Worm (Caenorhabditis elegans) whole organism, L2 larva: ENCODE data around the gene pqn-8.

Experiments used
- C34F6.9 ChIP-seq: fragments of 150-350 bp; optimal IDR thresholded peaks from 2 replicates; lab custom pipeline; 2014; ENCODE audit warnings: missing biosample characterization, missing genetic modification characterization
- F13H6.1 ChIP-seq: sonication (generic microtip); optimal IDR thresholded peaks from 2 replicates; lab custom pipeline; 2016; ENCODE audit warnings: missing genetic modification characterization, missing compliant biosample characterization
- Y55F3AM.14 ChIP-seq: fragments of 200-800 bp; sonication (Bioruptor generic); optimal IDR thresholded peaks from 2 replicates; lab custom pipeline; 2018; ENCODE audit warnings: mild to moderate bottlenecking, missing genetic modification characterization, missing compliant biosample characterization
- ZK546.5 ChIP-seq: sonication (generic microtip); optimal IDR thresholded peaks from 2 replicates; lab custom pipeline; 2017; ENCODE audit warnings: missing biosample characterization, missing genetic modification characterization
- alr-1 ChIP-seq: fragments of 150-350 bp; optimal IDR thresholded peaks from 2 replicates; lab custom pipeline; 2014; ENCODE audit warnings: missing biosample characterization, missing genetic modification characterization
- ama-1 ChIP-seq: fragments of 150-350 bp; optimal IDR thresholded peaks from 2 replicates; lab custom pipeline; 2018; ENCODE audit warnings: inconsistent platforms
- blmp-1 ChIP-seq: sonication (generic microtip); optimal IDR thresholded peaks from 2 replicates; lab custom pipeline; 2017; ENCODE audit warnings: missing genetic modification characterization, mild to moderate bottlenecking, missing compliant biosample characterization, antibody characterized with exemption, moderate library complexity; ENCODE audit not compliant: insufficient read depth
- ceh-16 ChIP-seq: fragments of 150-350 bp; optimal IDR thresholded peaks from 2 replicates; lab custom pipeline; 2014; ENCODE audit warnings: missing biosample characterization, missing genetic modification characterization
- ceh-82 ChIP-seq: fragments of 150-350 bp; optimal IDR thresholded peaks from 2 replicates; lab custom pipeline; 2014; ENCODE audit warnings: missing biosample characterization, missing genetic modification characterization
- crh-2 ChIP-seq: sonication (generic microtip); optimal IDR thresholded peaks from 2 replicates; lab custom pipeline; 2017; ENCODE audit warnings: missing biosample characterization, missing genetic modification characterization
- egl-27 ChIP-seq: sonication (generic microtip); optimal IDR thresholded peaks from 3 replicates; lab custom pipeline; 2017; ENCODE audit warnings: missing biosample characterization, missing genetic modification reagents, missing genetic modification characterization
- fos-1 ChIP-seq: fragments of 150-350 bp; optimal IDR thresholded peaks from 2 replicates; lab custom pipeline; 2014; ENCODE audit warnings: missing biosample characterization, missing genetic modification characterization
- gmeb-1 ChIP-seq: fragments of 150-350 bp; optimal IDR thresholded peaks from 2 replicates; lab custom pipeline; 2014; ENCODE audit warnings: missing biosample characterization, missing genetic modification characterization
- lin-11 ChIP-seq: fragments of 150-350 bp; sonication (generic microtip); optimal IDR thresholded peaks from 2 replicates; lab custom pipeline; 2014; ENCODE audit warnings: missing biosample characterization, missing genetic modification characterization, inconsistent platforms, mixed read lengths
- lsy-2 ChIP-seq, 2 experiments: fragments of 150-350 bp in 1 of 2; sonication (generic microtip) in 1 of 2; optimal IDR thresholded peaks; 2 replicates each; lab custom pipeline; 2014 to 2017; ENCODE audit warnings: missing biosample characterization in 2 of 2, missing genetic modification characterization in 2 of 2
- mab-5 ChIP-seq: fragments of 150-350 bp; optimal IDR thresholded peaks from 2 replicates; lab custom pipeline; 2014; ENCODE audit warnings: missing biosample characterization, missing genetic modification characterization
- mdl-1 ChIP-seq, 2 experiments: fragments of 150-350 bp in 1 of 2; sonication (generic microtip) in 1 of 2; optimal IDR thresholded peaks; 2 replicates each; lab custom pipeline; 2017; ENCODE audit warnings: missing biosample characterization in 2 of 2, missing genetic modification characterization in 2 of 2
- nhr-12 ChIP-seq: fragments of 150-350 bp; optimal IDR thresholded peaks from 2 replicates; lab custom pipeline; 2014; ENCODE audit warnings: missing biosample characterization, missing genetic modification characterization
- nhr-129 ChIP-seq: fragments of 150-350 bp; optimal IDR thresholded peaks from 2 replicates; lab custom pipeline; 2014; ENCODE audit warnings: missing biosample characterization, missing genetic modification characterization
- nhr-21 ChIP-seq: fragments of 150-350 bp; optimal IDR thresholded peaks from 2 replicates; lab custom pipeline; 2014; ENCODE audit warnings: missing biosample characterization, missing genetic modification characterization
- nhr-23 ChIP-seq: fragments of 150-350 bp; optimal IDR thresholded peaks from 2 replicates; lab custom pipeline; 2014; ENCODE audit warnings: missing biosample characterization, missing genetic modification reagents, missing genetic modification characterization
- nhr-237 ChIP-seq: fragments of 150-350 bp; optimal IDR thresholded peaks from 2 replicates; lab custom pipeline; 2014; ENCODE audit warnings: missing biosample characterization, missing genetic modification characterization
- nhr-6 ChIP-seq: fragments of 150-350 bp; optimal IDR thresholded peaks from 2 replicates; lab custom pipeline; 2014; ENCODE audit warnings: missing biosample characterization, missing genetic modification characterization
- nhr-77 ChIP-seq: fragments of 150-350 bp; optimal IDR thresholded peaks from 2 replicates; lab custom pipeline; 2014; ENCODE audit warnings: missing biosample characterization, missing genetic modification characterization
- sem-4 ChIP-seq: fragments of 150-350 bp; optimal IDR thresholded peaks from 2 replicates; lab custom pipeline; 2014; ENCODE audit warnings: missing biosample characterization, missing genetic modification reagents, missing genetic modification characterization
- sma-3 ChIP-seq: sonication (generic microtip); optimal IDR thresholded peaks from 2 replicates; lab custom pipeline; 2016; ENCODE audit warnings: missing genetic modification reagents, missing genetic modification characterization, missing compliant biosample characterization
- sma-9 ChIP-seq, 2 experiments: fragments of 150-350 bp in 1 of 2; sonication (generic microtip) in 1 of 2; optimal IDR thresholded peaks; 2 replicates each; lab custom pipeline; 2014 to 2016; ENCODE audit warnings: missing genetic modification characterization in 2 of 2, mild to moderate bottlenecking in 1 of 2, missing biosample characterization in 1 of 2, missing compliant biosample characterization in 1 of 2, missing genetic modification reagents in 1 of 2, moderate library complexity in 1 of 2
- unc-39 ChIP-seq: fragments of 150-350 bp; optimal IDR thresholded peaks from 2 replicates; lab custom pipeline; 2014; ENCODE audit warnings: missing biosample characterization, missing genetic modification characterization
- unc-55 ChIP-seq: fragments of 150-350 bp; sonication (generic microtip); optimal IDR thresholded peaks from 3 replicates; lab custom pipeline; 2014; ENCODE audit warnings: missing biosample characterization, missing genetic modification reagents, missing genetic modification characterization
- unc-62 ChIP-seq: fragments of 150-350 bp; optimal IDR thresholded peaks from 2 replicates; lab custom pipeline; 2014; ENCODE audit warnings: missing biosample characterization, missing genetic modification reagents, missing genetic modification characterization
- zag-1 ChIP-seq: fragments of 150-350 bp; optimal IDR thresholded peaks from 2 replicates; lab custom pipeline; 2014; ENCODE audit warnings: missing biosample characterization, missing genetic modification characterization
- ztf-1 ChIP-seq: fragments of 200-800 bp; sonication (Bioruptor generic); conservative IDR thresholded peaks from 2 replicates; pipeline ENCODE4 v1.3.6; 2022; ENCODE audit warnings: missing genetic modification characterization, missing compliant biosample characterization
- ztf-11 ChIP-seq: sonication (generic microtip); optimal IDR thresholded peaks from 2 replicates; lab custom pipeline; 2017; ENCODE audit warnings: missing biosample characterization, missing genetic modification characterization

pqn-8 gene

ce11 chrIII:9964416-9964815 is 33.4 kb downstream of the pqn-8 start:
- no peak for TF ChIP-seq unc-55 (GFP tag; lab: Kevin White, UChicago)
- no peak for TF ChIP-seq nhr-77 (tag; lab: Kevin White, UChicago)
- no peak for TF ChIP-seq unc-39 (tag; lab: Kevin White, UChicago)
- TF ChIP-seq C34F6.9: no peak
- TF ChIP-seq nhr-237 (tag; lab: Kevin White, UChicago): no peak
- TF ChIP-seq zag-1 (tag; lab: Kevin White, UChicago): no peak
- TF ChIP-seq egl-27 (tag; lab: Kevin White, UChicago): no peak
- TF ChIP-seq mab-5 (tag; lab: Kevin White, UChicago): no peak
- no peak for TF ChIP-seq ceh-82 (tag; lab: Kevin White, UChicago)
- no peak for TF ChIP-seq ztf-11 (tag; lab: Kevin White, UChicago)
- TF ChIP-seq sma-3 (GFP tag; lab: Kevin White, UChicago): no peak
- TF ChIP-seq ceh-16 (tag; lab: Kevin White, UChicago): no peak
- no peak for TF ChIP-seq unc-62 (GFP tag; lab: Kevin White, UChicago)

- TF ChIP-seq alr-1 (tag; lab: Kevin White, UChicago) (no peak), nhr-12 (tag; lab: Kevin White, UChicago) (no peak), Y55F3AM.14 (no peak), gmeb-1 (no peak), sma-9 (GFP tag; optimal IDR thresholded peaks at IDR 0.05; lab: Kevin White, UChicago) (no peak), sma-9 (tag; optimal IDR thresholded peaks at IDR 0.05; lab: Kevin White, UChicago) (no peak)
Measured at ce11 chrIII:9963447-9963846, 34.3 kb downstream of the pqn-8 start.

ce11 chrIII:9956665-9957401 is 41.0 kb downstream of the pqn-8 start, which contains the start of gene alx-1:
Gene alx-1, plus strand, starts transcription at chrIII:9957351.
- TF ChIP-seq Y55F3AM.14 (no peak), ztf-1 (no peak), nhr-23 (tag; lab: Kevin White, UChicago) (no peak), C34F6.9 (no peak), F13H6.1 (tag; lab: Kevin White, UChicago) (no peak), fos-1 (peak; percentile 99), nhr-6 (tag; lab: Kevin White, UChicago) (no peak), lin-11 (tag; lab: Kevin White, UChicago) (no peak), ztf-11 (tag; lab: Kevin White, UChicago) (no peak), unc-55 (GFP tag; lab: Kevin White, UChicago) (no peak), sma-3 (GFP tag; lab: Kevin White, UChicago) (peak; percentile 1), crh-2 (peak; percentile 3), nhr-129 (tag; lab: Kevin White, UChicago) (peak; percentile 8)
- TF ChIP-seq, all 48 proteins: peak for 4

DNA sequence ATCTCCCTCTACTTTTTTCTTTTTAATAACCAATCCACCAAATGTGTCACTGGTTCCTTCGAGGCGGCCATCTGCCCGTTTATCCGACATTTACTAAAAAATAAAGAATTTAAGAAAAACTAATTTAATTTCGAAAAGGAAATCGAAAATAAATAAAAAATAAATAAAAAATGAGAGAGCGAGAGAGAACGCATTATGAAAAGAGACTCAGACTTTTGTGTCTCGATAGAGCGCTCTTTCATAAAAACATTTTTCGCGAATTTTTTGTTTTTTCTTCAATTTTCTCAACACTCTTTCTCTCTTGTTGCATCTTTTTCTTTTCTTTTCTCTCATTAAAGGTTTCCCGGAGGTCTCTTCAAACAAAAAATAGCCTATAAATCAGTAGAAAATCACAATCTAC is 41.7 kb downstream of the pqn-8 start, which contains the start of gene mog-1:
Gene mog-1 (minus strand): TSS at position 93 of the 400 bp plus-strand sequence.
- TF ChIP-seq ama-1 (lab: Kevin White, UChicago) (no peak), sma-9 (GFP tag; optimal IDR thresholded peaks at IDR 0.05; lab: Kevin White, UChicago) (no peak), sma-9 (tag; optimal IDR thresholded peaks at IDR 0.05; lab: Kevin White, UChicago) (no peak), unc-39 (tag; lab: Kevin White, UChicago) (no peak), C34F6.9 (peak; percentile 66), lsy-2 (tag; optimal IDR thresholded peaks at IDR 0.05; lab: Kevin White, UChicago) (peak in 1 of 2 experiments; percentile 34), ztf-1 (no peak), ZK546.5 (tag; lab: Kevin White, UChicago) (no peak), unc-55 (GFP tag; lab: Kevin White, UChicago) (peak; percentile 60), crh-2 (no peak), sem-4 (tag; lab: Kevin White, UChicago) (no peak), nhr-21 (tag; lab: Kevin White, UChicago) (no peak), blmp-1 (tag; lab: Kevin White, UChicago) (no peak), mab-5 (tag; lab: Kevin White, UChicago) (no peak), ceh-82 (tag; lab: Kevin White, UChicago) (no peak), mdl-1 (tag; optimal IDR thresholded peaks at IDR 0.05; lab: Kevin White, UChicago) (no peak), fos-1 (peak; percentile 5)
- TF ChIP-seq, all 48 proteins: peak for 4
